Worm (Caenorhabditis elegans): ENCODE results near the gene zip-11.
"Not testable (repeated sequence)": the region's sequence is repeated elsewhere in the genome, so short reads cannot be mapped to it uniquely, and the experiment has no call there.

The zip-11 gene

ce11 chrIV:3308885-3309284, 2.2 kb upstream of the zip-11 start:
- TF ChIP-seq ztf-23 (GFP tag; IDR thresholded peaks at IDR 0.05) (no peak), klf-2 (GFP tag; conservative IDR thresholded peaks at IDR 0.05) (no peak), flt-1 (GFP tag; IDR thresholded peaks at IDR 0.05) (no peak), cog-1 (tag; optimal IDR thresholded peaks at IDR 0.05) (no peak), T22C8.4 (GFP tag; IDR thresholded peaks at IDR 0.05) (no peak), med-1 (GFP tag; optimal IDR thresholded peaks at IDR 0.05; ENCODE audit: insufficient read depth) (no peak), ztf-29 (GFP tag; IDR thresholded peaks at IDR 0.05) (no peak), ref-1 (GFP tag; conservative IDR thresholded peaks at IDR 0.05) (no peak), tab-1 (GFP tag; IDR thresholded peaks at IDR 0.05) (no peak)

- no peak for TF ChIP-seq med-1 (GFP tag; optimal IDR thresholded peaks at IDR 0.05; ENCODE audit: insufficient read depth)
- TF ChIP-seq ref-1 (GFP tag; conservative IDR thresholded peaks at IDR 0.05) = no peak
- no peak for TF ChIP-seq flt-1 (GFP tag; IDR thresholded peaks at IDR 0.05)
- no peak for TF ChIP-seq tab-1 (GFP tag; IDR thresholded peaks at IDR 0.05)
- TF ChIP-seq ztf-29 (GFP tag; IDR thresholded peaks at IDR 0.05) = no peak
- no peak for TF ChIP-seq T22C8.4 (GFP tag; IDR thresholded peaks at IDR 0.05)
Observed at ce11 chrIV:3310662-3311219, 335 bp upstream of the zip-11 start.

ce11 chrIV:3313311-3313710, 2.2 kb downstream of the zip-11 start:
- 0 out of 2 replicates have a peak, but pooled peaks have one; percentile 34 for TF ChIP-seq ztf-23 (GFP tag; IDR thresholded peaks at IDR 0.05)

- not testable (repeated sequence) for TF ChIP-seq ztf-23 (GFP tag; IDR thresholded peaks at IDR 0.05); ztf-29 (GFP tag; IDR thresholded peaks at IDR 0.05); med-1 (GFP tag; optimal IDR thresholded peaks at IDR 0.05; ENCODE audit: insufficient read depth)
Observed at ce11 chrIV:3331758-3332157, 20.7 kb downstream of the zip-11 start, which contains the start of gene F42A6.5. TSS of gene F42A6.5 (minus strand) at chrIV:3331858.

DNA sequence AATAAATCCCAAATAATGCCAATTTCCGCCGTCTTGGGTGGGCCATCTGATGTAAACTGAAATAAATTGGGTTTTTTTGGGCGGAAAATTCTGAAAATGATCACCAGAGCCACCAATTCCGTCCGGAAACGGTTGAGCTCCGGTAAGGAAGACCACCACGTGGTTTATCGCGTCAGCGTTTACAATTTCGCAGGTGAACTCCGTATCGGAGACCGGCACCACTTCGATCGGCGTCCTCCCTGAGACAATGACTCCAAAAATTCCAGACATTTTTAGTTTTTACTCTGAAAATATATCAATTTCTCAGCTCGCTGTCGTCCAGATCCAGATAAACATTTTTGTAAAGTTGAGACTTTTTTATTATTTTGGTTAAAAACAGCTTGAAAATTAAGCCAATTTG, 25.5 kb downstream of the zip-11 start, which contains the start of gene F42A6.6:
Gene F42A6.6, minus strand, starts transcription at position 289 of the 400 bp plus-strand sequence.
- TF ChIP-seq med-1 (GFP tag; optimal IDR thresholded peaks at IDR 0.05; ENCODE audit: insufficient read depth) (no peak), ref-1 (GFP tag; conservative IDR thresholded peaks at IDR 0.05) (no peak), ztf-23 (GFP tag; IDR thresholded peaks at IDR 0.05) (0 out of 2 replicates have a peak, but pooled peaks have one; percentile 26), ztf-29 (GFP tag; IDR thresholded peaks at IDR 0.05) (no peak), klf-2 (GFP tag; conservative IDR thresholded peaks at IDR 0.05) (no peak), T22C8.4 (GFP tag; IDR thresholded peaks at IDR 0.05) (no peak), cog-1 (tag; optimal IDR thresholded peaks at IDR 0.05) (no peak)

ce11 chrIV:3337275-3337674, 26.2 kb downstream of the zip-11 start:
- TF ChIP-seq cog-1 (tag; optimal IDR thresholded peaks at IDR 0.05) (no peak), ztf-23 (GFP tag; IDR thresholded peaks at IDR 0.05) (peak; percentile 72), ref-1 (GFP tag; conservative IDR thresholded peaks at IDR 0.05) (peak; percentile 57), tab-1 (GFP tag; IDR thresholded peaks at IDR 0.05) (no peak; the same call in none of the 2 replicates), klf-2 (GFP tag; conservative IDR thresholded peaks at IDR 0.05) (no peak), T22C8.4 (GFP tag; IDR thresholded peaks at IDR 0.05) (0 out of 2 replicates have a peak, but pooled peaks have one; percentile 25), flt-1 (GFP tag; IDR thresholded peaks at IDR 0.05) (peak; percentile 74), ztf-29 (GFP tag; IDR thresholded peaks at IDR 0.05) (no peak), med-1 (GFP tag; optimal IDR thresholded peaks at IDR 0.05; ENCODE audit: insufficient read depth) (no peak)

ce11 chrIV:3338176-3338575, 27.1 kb downstream of the zip-11 start:
- TF ChIP-seq T22C8.4 (GFP tag; IDR thresholded peaks at IDR 0.05) = peak; percentile 40; the same call in 1 of the 2 replicates
- TF ChIP-seq cog-1 (tag; optimal IDR thresholded peaks at IDR 0.05) = no peak

ce11 chrIV:3338676-3339075, 27.6 kb downstream of the zip-11 start, which contains the start of gene hrpa-1:
TSS of gene hrpa-1 (minus strand) at chrIV:3338867.
- peak; percentile 51 for TF ChIP-seq cog-1 (tag; optimal IDR thresholded peaks at IDR 0.05)
- TF ChIP-seq ref-1 (GFP tag; conservative IDR thresholded peaks at IDR 0.05) = no peak
- TF ChIP-seq ztf-23 (GFP tag; IDR thresholded peaks at IDR 0.05) = 0 out of 2 replicates have a peak, but pooled peaks have one; percentile 12

DNA sequence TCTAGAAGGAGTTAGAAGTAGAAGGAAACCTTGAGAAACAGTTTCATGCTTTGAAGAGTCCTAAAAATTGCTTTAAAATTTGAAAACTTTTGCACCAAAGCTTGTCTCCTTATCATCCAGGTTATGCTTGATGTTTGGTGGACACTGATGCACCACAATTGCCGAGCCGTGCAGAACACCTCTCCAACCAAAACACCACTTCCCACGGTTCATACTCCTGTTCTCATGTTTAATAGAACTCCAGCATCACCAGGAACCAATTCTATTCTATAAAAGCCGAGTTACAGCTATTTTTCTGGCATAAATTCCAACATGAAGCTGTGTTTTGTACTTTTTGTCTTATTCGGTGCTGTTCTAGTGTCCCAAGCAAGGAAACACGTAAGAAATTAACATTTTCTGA, 30.1 kb downstream of the zip-11 start, which contains the start of gene F42A6.2:
Gene F42A6.2, plus strand, starts transcription at position 301 of the 400 bp plus-strand sequence.
- TF ChIP-seq cog-1 (tag; optimal IDR thresholded peaks at IDR 0.05) (no peak), ztf-23 (GFP tag; IDR thresholded peaks at IDR 0.05) (no peak), flt-1 (GFP tag; IDR thresholded peaks at IDR 0.05) (no peak), ztf-29 (GFP tag; IDR thresholded peaks at IDR 0.05) (no peak), med-1 (GFP tag; optimal IDR thresholded peaks at IDR 0.05; ENCODE audit: insufficient read depth) (no peak), klf-2 (GFP tag; conservative IDR thresholded peaks at IDR 0.05) (no peak), tab-1 (GFP tag; IDR thresholded peaks at IDR 0.05) (no peak), ref-1 (GFP tag; conservative IDR thresholded peaks at IDR 0.05) (no peak), T22C8.4 (GFP tag; IDR thresholded peaks at IDR 0.05) (no peak)

DNA sequence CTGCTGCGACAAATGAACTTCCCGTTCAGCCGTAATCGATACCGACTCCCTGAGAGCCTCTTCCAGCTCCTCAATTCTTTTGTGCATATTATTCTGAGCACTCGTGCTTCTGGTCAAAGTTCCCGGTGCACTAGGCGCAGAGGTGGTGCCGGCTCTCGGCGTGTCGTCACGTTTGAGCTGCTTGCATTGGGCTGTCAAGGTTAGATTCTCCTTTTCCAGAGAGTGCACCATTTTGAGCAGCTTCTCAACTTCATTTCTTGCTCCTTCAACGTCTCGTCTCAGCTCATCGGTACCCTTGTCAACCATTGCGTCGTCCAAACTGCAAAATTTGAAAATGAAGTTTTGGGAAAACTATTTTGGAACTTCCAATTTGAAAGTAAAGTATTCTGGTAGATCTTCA, 34.4 kb downstream of the zip-11 start:
- TF ChIP-seq ztf-29 (GFP tag; IDR thresholded peaks at IDR 0.05) (no peak), med-1 (GFP tag; optimal IDR thresholded peaks at IDR 0.05; ENCODE audit: insufficient read depth) (no peak), ref-1 (GFP tag; conservative IDR thresholded peaks at IDR 0.05) (no peak), cog-1 (tag; optimal IDR thresholded peaks at IDR 0.05) (no peak), ztf-23 (GFP tag; IDR thresholded peaks at IDR 0.05) (no peak), tab-1 (GFP tag; IDR thresholded peaks at IDR 0.05) (no peak), flt-1 (GFP tag; IDR thresholded peaks at IDR 0.05) (no peak), klf-2 (GFP tag; conservative IDR thresholded peaks at IDR 0.05) (no peak), T22C8.4 (GFP tag; IDR thresholded peaks at IDR 0.05) (no peak)

Data from whole organism, midembryonic.